Worm (Caenorhabditis elegans) whole organism, L1 larva: ENCODE measurements around the gene cutl-23.
A peak's percentile ranks its signal among the peaks of the same experiment; 100 is the strongest.

Experiments used
- C16A3.4 ChIP-seq: fragments of 150-350 bp; optimal IDR thresholded peaks from 2 replicates; lab custom pipeline; 2014; ENCODE audit warnings: missing biosample characterization, missing genetic modification characterization
- C34B4.2 ChIP-seq: sonication (generic microtip); optimal IDR thresholded peaks from 2 replicates; lab custom pipeline; 2017; ENCODE audit warnings: mild to moderate bottlenecking, missing genetic modification characterization, missing compliant biosample characterization
- Y116A8C.19 ChIP-seq: sonication (generic microtip); optimal IDR thresholded peaks from 2 replicates; lab custom pipeline; 2016; ENCODE audit warnings: missing compliant biosample characterization, missing genetic modification characterization, borderline replicate concordance
- aha-1 ChIP-seq: fragments of 150-350 bp; optimal IDR thresholded peaks from 2 replicates; lab custom pipeline; 2014; ENCODE audit warnings: missing biosample characterization, missing genetic modification characterization
- aly-2 ChIP-seq: fragments of 150-350 bp; optimal IDR thresholded peaks from 2 replicates; lab custom pipeline; 2014; ENCODE audit warnings: missing biosample characterization, missing genetic modification characterization
- ama-1 ChIP-seq: fragments of 150-350 bp; optimal IDR thresholded peaks from 2 replicates; lab custom pipeline; 2014
- blmp-1 ChIP-seq: fragments of 150-350 bp; optimal IDR thresholded peaks from 2 replicates; lab custom pipeline; 2014; ENCODE audit warnings: missing biosample characterization, missing genetic modification characterization
- ceh-90 ChIP-seq: sonication (generic microtip); optimal IDR thresholded peaks from 2 replicates; lab custom pipeline; 2016; ENCODE audit warnings: missing genetic modification characterization, missing compliant biosample characterization
- ces-1 ChIP-seq: fragments of 150-350 bp; optimal IDR thresholded peaks from 2 replicates; lab custom pipeline; 2014; ENCODE audit warnings: missing biosample characterization, missing genetic modification reagents, missing genetic modification characterization
- dpl-1 ChIP-seq, 3 experiments: fragments of 150-350 bp in 2 of 3; sonication (generic microtip) in 1 of 3; optimal IDR thresholded peaks; 2 replicates each; lab custom pipeline; 2014 to 2017; ENCODE audit warnings: missing biosample characterization in 3 of 3, missing genetic modification characterization in 3 of 3, missing genetic modification reagents in 3 of 3
- efl-1 ChIP-seq, 4 experiments: fragments of 150-350 bp; optimal IDR thresholded peaks in 3 of 4; peaks in 1 of 4; 1 replicate in 1 of 4; 2 replicates in 3 of 4; lab custom pipeline; 2014; ENCODE audit warnings: missing biosample characterization in 2 of 4, missing genetic modification characterization in 2 of 4, missing genetic modification reagents in 2 of 4
- efl-3 ChIP-seq: fragments of 200-800 bp; sonication (Bioruptor generic); optimal IDR thresholded peaks from 2 replicates; lab custom pipeline; 2018; ENCODE audit warnings: mild to moderate bottlenecking, missing genetic modification characterization, missing compliant biosample characterization
- egl-13 ChIP-seq: sonication (generic microtip); optimal IDR thresholded peaks from 2 replicates; lab custom pipeline; 2016; ENCODE audit warnings: missing genotype, missing genetic modification reagents, missing genetic modification characterization, missing compliant biosample characterization
- egl-27 ChIP-seq, 2 experiments: fragments of 150-350 bp in 1 of 2; sonication (generic microtip); optimal IDR thresholded peaks; 3 replicates each; lab custom pipeline; 2017 to 2018; ENCODE audit warnings: missing biosample characterization in 2 of 2, missing genetic modification characterization in 2 of 2, missing genetic modification reagents in 2 of 2
- elt-2 ChIP-seq: sonication (generic microtip); optimal IDR thresholded peaks from 2 replicates; lab custom pipeline; 2016; ENCODE audit warnings: missing genetic modification characterization, mild to moderate bottlenecking, inconsistent platforms, missing compliant biosample characterization, missing genetic modification reagents
- elt-3 ChIP-seq, 6 experiments: fragments of 150-350 bp in 1 of 6; sonication (generic microtip); optimal IDR thresholded peaks; 2 replicates each; lab custom pipeline; 2017 to 2018; ENCODE audit warnings: missing biosample characterization in 6 of 6, missing genetic modification characterization in 6 of 6, inconsistent platforms in 1 of 6
- ets-5 ChIP-seq: fragments of 200-800 bp; sonication (Bioruptor generic); IDR thresholded peaks from 2 replicates; pipeline ENCODE4 v1.3.6; 2022; ENCODE audit warnings: missing genetic modification characterization, missing compliant biosample characterization
- fkh-10 ChIP-seq: sonication (generic microtip); optimal IDR thresholded peaks from 2 replicates; lab custom pipeline; 2017; ENCODE audit warnings: missing biosample characterization, missing genetic modification reagents, missing genetic modification characterization
- fkh-4 ChIP-seq: sonication (generic microtip); optimal IDR thresholded peaks from 2 replicates; lab custom pipeline; 2016; ENCODE audit warnings: missing compliant biosample characterization, missing genetic modification characterization, borderline replicate concordance
- fkh-8 ChIP-seq: sonication (generic microtip); optimal IDR thresholded peaks from 2 replicates; lab custom pipeline; 2016; ENCODE audit warnings: mild to moderate bottlenecking, missing genetic modification characterization, missing compliant biosample characterization
- grh-1 ChIP-seq: fragments of 200-800 bp; sonication (Bioruptor generic); IDR thresholded peaks from 2 replicates; pipeline ENCODE4 v1.3.6; 2022; ENCODE audit warnings: missing genetic modification reagents, missing genetic modification characterization, missing compliant biosample characterization
- hpl-2 ChIP-seq: fragments of 150-350 bp; optimal IDR thresholded peaks from 2 replicates; lab custom pipeline; 2014; ENCODE audit warnings: missing biosample characterization, missing genetic modification reagents, missing genetic modification characterization
- irx-1 ChIP-seq: sonication (generic microtip); optimal IDR thresholded peaks from 2 replicates; lab custom pipeline; 2016; ENCODE audit warnings: missing genetic modification characterization, missing compliant biosample characterization
- lin-13 ChIP-seq: fragments of 150-350 bp; optimal IDR thresholded peaks from 2 replicates; lab custom pipeline; 2014; ENCODE audit warnings: missing biosample characterization, missing genetic modification reagents, missing genetic modification characterization
- lir-3 ChIP-seq: sonication (generic microtip); optimal IDR thresholded peaks from 2 replicates; lab custom pipeline; 2016; ENCODE audit warnings: mild to moderate bottlenecking, missing genetic modification characterization, moderate library complexity, missing compliant biosample characterization; ENCODE audit not compliant: poor library complexity
- mab-9 ChIP-seq: fragments of 200-800 bp; sonication (Bioruptor generic); IDR thresholded peaks from 2 replicates; pipeline ENCODE4 v1.3.6; 2022; ENCODE audit warnings: missing genetic modification reagents, missing genetic modification characterization, missing compliant biosample characterization
- mdl-1 ChIP-seq, 2 experiments: fragments of 150-350 bp; optimal IDR thresholded peaks; 2 replicates each; lab custom pipeline; 2014 to 2017; ENCODE audit warnings: missing biosample characterization in 2 of 2, missing genetic modification characterization in 2 of 2, inconsistent platforms in 1 of 2
- nhr-12 ChIP-seq: sonication (generic microtip); optimal IDR thresholded peaks from 2 replicates; lab custom pipeline; 2017; ENCODE audit warnings: missing biosample characterization, missing genetic modification characterization
- nhr-19 ChIP-seq: fragments of 200-800 bp; sonication (Bioruptor generic); conservative IDR thresholded peaks from 2 replicates; pipeline ENCODE4 v1.3.6; 2022; ENCODE audit warnings: missing genetic modification characterization, missing compliant biosample characterization
- nhr-47 ChIP-seq: sonication (generic microtip); optimal IDR thresholded peaks from 2 replicates; lab custom pipeline; 2016; ENCODE audit warnings: mild to moderate bottlenecking, missing genetic modification characterization, moderate library complexity, missing compliant biosample characterization
- nhr-71 ChIP-seq: sonication (generic microtip); optimal IDR thresholded peaks from 2 replicates; lab custom pipeline; 2016; ENCODE audit warnings: mild to moderate bottlenecking, missing genetic modification characterization, moderate library complexity, missing compliant biosample characterization
- nhr-76 ChIP-seq: sonication (generic microtip); optimal IDR thresholded peaks from 2 replicates; lab custom pipeline; 2017; ENCODE audit warnings: missing biosample characterization, missing genetic modification characterization
- nhr-84 ChIP-seq: sonication (generic microtip); optimal IDR thresholded peaks from 2 replicates; lab custom pipeline; 2017; ENCODE audit warnings: missing biosample characterization, missing genetic modification characterization
- nhr-85 ChIP-seq: sonication (generic microtip); peaks from one replicate; lab custom pipeline; 2016; ENCODE audit warnings: missing genetic modification characterization, inconsistent platforms, missing compliant biosample characterization
- nhr-90 ChIP-seq: sonication (generic microtip); optimal IDR thresholded peaks from 2 replicates; lab custom pipeline; 2016; ENCODE audit warnings: mild to moderate bottlenecking, missing genetic modification characterization, missing compliant biosample characterization; ENCODE audit not compliant: poor library complexity
- pag-3 ChIP-seq: sonication (generic microtip); optimal IDR thresholded peaks from 2 replicates; lab custom pipeline; 2017; ENCODE audit warnings: missing genetic modification characterization, mild to moderate bottlenecking, missing compliant biosample characterization, antibody characterized with exemption, borderline replicate concordance; ENCODE audit not compliant: insufficient read depth
- rnt-1 ChIP-seq: sonication (generic microtip); optimal IDR thresholded peaks from 2 replicates; lab custom pipeline; 2016; ENCODE audit warnings: mild to moderate bottlenecking, missing genetic modification characterization, moderate library complexity, missing compliant biosample characterization
- snpc-4 ChIP-seq: fragments of 150-350 bp; optimal IDR thresholded peaks from 2 replicates; lab custom pipeline; 2014; ENCODE audit warnings: missing biosample characterization, missing genetic modification characterization
- sup-37 ChIP-seq: fragments of 200-800 bp; sonication (Bioruptor generic); optimal IDR thresholded peaks from 2 replicates; lab custom pipeline; 2018; ENCODE audit warnings: mild to moderate bottlenecking, missing genetic modification characterization, missing compliant biosample characterization
- swsn-7 ChIP-seq: sonication (generic microtip); optimal IDR thresholded peaks from 2 replicates; lab custom pipeline; 2016; ENCODE audit warnings: missing genetic modification characterization, missing compliant biosample characterization
- tbx-2 ChIP-seq: sonication (generic microtip); optimal IDR thresholded peaks from 2 replicates; lab custom pipeline; 2016; ENCODE audit warnings: missing genetic modification characterization, missing compliant biosample characterization
- unc-130 ChIP-seq: fragments of 150-350 bp; optimal IDR thresholded peaks from 2 replicates; lab custom pipeline; 2017; ENCODE audit warnings: missing biosample characterization, missing genetic modification characterization, inconsistent platforms
- unc-62 ChIP-seq: fragments of 150-350 bp; optimal IDR thresholded peaks from 2 replicates; lab custom pipeline; 2014; ENCODE audit warnings: missing biosample characterization, missing genetic modification reagents, missing genetic modification characterization
- unc-86 ChIP-seq: sonication (generic microtip); optimal IDR thresholded peaks from 2 replicates; lab custom pipeline; 2016; ENCODE audit warnings: missing genetic modification characterization, missing compliant biosample characterization
- unc-98 ChIP-seq: fragments of 200-800 bp; sonication (Bioruptor generic); IDR thresholded peaks from 2 replicates; pipeline ENCODE4 v1.3.6; 2022; ENCODE audit warnings: missing genetic modification characterization, missing compliant biosample characterization
- vab-15 ChIP-seq: sonication (generic microtip); optimal IDR thresholded peaks from 2 replicates; lab custom pipeline; 2017; ENCODE audit warnings: missing genotype, mild to moderate bottlenecking, missing genetic modification characterization, missing compliant biosample characterization
- zip-4 ChIP-seq: fragments of 200-800 bp; sonication (Bioruptor generic); optimal IDR thresholded peaks from 2 replicates; lab custom pipeline; 2018; ENCODE audit warnings: mild to moderate bottlenecking, missing genetic modification characterization, moderate library complexity, missing compliant biosample characterization

Gene cutl-23

ce11 chrIII:5757492-5758045 is 12.4 kb upstream of the cutl-23 start (continued):
- TF ChIP-seq mab-9 (GFP tag; lab: Robert Waterston, UW) = no peak
- TF ChIP-seq nhr-76 (tag; lab: Kevin White, UChicago) = no peak
- no peak for TF ChIP-seq aly-2 (tag; lab: Kevin White, UChicago)
- no peak for TF ChIP-seq C16A3.4 (tag; lab: Kevin White, UChicago)
- TF ChIP-seq nhr-85 (tag; lab: Kevin White, UChicago) = no peak
- TF ChIP-seq nhr-84 (tag; lab: Kevin White, UChicago) = no peak
- no peak for TF ChIP-seq sup-37 (GFP tag; lab: Kevin White, UChicago)
- no peak for TF ChIP-seq nhr-12 (tag; lab: Kevin White, UChicago)
- no peak for TF ChIP-seq pag-3 (tag; lab: Kevin White, UChicago)
- TF ChIP-seq unc-98 (GFP tag; lab: Robert Waterston, UW) = no peak
- no peak for TF ChIP-seq vab-15 (tag; lab: Kevin White, UChicago)
- no peak for TF ChIP-seq tbx-2 (tag; lab: Kevin White, UChicago)
- no peak for TF ChIP-seq dpl-1 (GFP tag; optimal IDR thresholded peaks at IDR 0.05; lab: Kevin White, UChicago)
- no peak for TF ChIP-seq mdl-1 (tag; optimal IDR thresholded peaks at IDR 0.05; lab: Kevin White, UChicago)
- no peak for TF ChIP-seq egl-13 (tag; lab: Kevin White, UChicago)
- no peak for TF ChIP-seq irx-1 (tag; lab: Kevin White, UChicago)
- TF ChIP-seq nhr-90 (tag; lab: Kevin White, UChicago) = no peak
- TF ChIP-seq elt-3 (tag; optimal IDR thresholded peaks at IDR 0.05; lab: Kevin White, UChicago) = no peak
- TF ChIP-seq zip-4 = no peak
- TF ChIP-seq fkh-10 (GFP tag; lab: Kevin White, UChicago) = peak; percentile 49

ce11 chrIII:5758519-5759099 is 11.4 kb upstream of the cutl-23 start:
- TF ChIP-seq ets-5 (GFP tag; lab: Robert Waterston, UW) (no peak), mab-9 (GFP tag; lab: Robert Waterston, UW) (peak; percentile 50; the same call in 1 of the 2 replicates), hpl-2 (no peak), grh-1 (GFP tag; lab: Robert Waterston, UW) (no peak), unc-98 (GFP tag; lab: Robert Waterston, UW) (no peak), nhr-90 (tag; lab: Kevin White, UChicago) (no peak), efl-3 (GFP tag; lab: Kevin White, UChicago) (no peak), Y116A8C.19 (no peak), unc-130 (no peak), aha-1 (tag; lab: Kevin White, UChicago) (no peak), lir-3 (tag; lab: Kevin White, UChicago) (peak; percentile 29), fkh-4 (no peak), egl-13 (tag; lab: Kevin White, UChicago) (peak; percentile 78), C34B4.2 (no peak), ces-1 (GFP tag; lab: Kevin White, UChicago) (no peak), elt-2 (tag; lab: Kevin White, UChicago) (no peak), unc-86 (peak; percentile 81), swsn-7 (tag; lab: Kevin White, UChicago) (peak; percentile 77), fkh-8 (peak; percentile 97), nhr-71 (tag; lab: Kevin White, UChicago) (peak; percentile 91), nhr-47 (tag; lab: Kevin White, UChicago) (peak; percentile 82), nhr-19 (GFP tag; lab: Robert Waterston, UW) (peak; percentile 25; the same call in 1 of the 2 replicates), fkh-10 (GFP tag; lab: Kevin White, UChicago) (peak; percentile 74), blmp-1 (tag; lab: Kevin White, UChicago) (no peak), rnt-1 (tag; lab: Kevin White, UChicago) (no peak), nhr-85 (tag; lab: Kevin White, UChicago) (no peak), ama-1 (lab: Kevin White, UChicago) (no peak), egl-27 (tag; optimal IDR thresholded peaks at IDR 0.05; lab: Kevin White, UChicago) (peak in 1 of 2 experiments; percentile 37), lin-13 (GFP tag; lab: Kevin White, UChicago) (peak; percentile 42), efl-1 (optimal IDR thresholded peaks at IDR 0.05; lab: Kevin White, UChicago) (peak; percentile 23 to 33), efl-1 (GFP tag; optimal IDR thresholded peaks at IDR 0.05 in 1 of 2; lab: Kevin White, UChicago) (peak in 1 of 2 experiments; percentile 19), unc-62 (GFP tag; lab: Kevin White, UChicago) (no peak), ceh-90 (no peak), snpc-4 (tag; lab: Kevin White, UChicago) (no peak), irx-1 (tag; lab: Kevin White, UChicago) (peak; percentile 52), vab-15 (tag; lab: Kevin White, UChicago) (no peak), elt-3 (tag; optimal IDR thresholded peaks at IDR 0.05; lab: Kevin White, UChicago) (no peak)
